Worm (Caenorhabditis elegans): ENCODE data around the gene parp-2.

- TF ChIP-seq lin-11 (tag; optimal IDR thresholded peaks at IDR 0.05) = no peak
- no peak for TF ChIP-seq pha-4 (tag; optimal IDR thresholded peaks at IDR 0.05)
- no peak for TF ChIP-seq ceh-45 (GFP tag; IDR thresholded peaks at IDR 0.05)
- no peak for TF ChIP-seq elt-2 (tag; optimal IDR thresholded peaks at IDR 0.05)
- no peak for TF ChIP-seq fkh-10 (GFP tag; optimal IDR thresholded peaks at IDR 0.05)
- TF ChIP-seq lim-6 (tag; optimal IDR thresholded peaks at IDR 0.05) = no peak
These were observed 42.1 kb upstream of the parp-2 start, which contains the start of gene sra-6 for ce11 chrII:9550718-9551117.
